Worm (Caenorhabditis elegans) whole organism, early embryonic: ENCODE measurements around the gene gly-12.

Experiments used
- F13C5.2 ChIP-seq: sonication (generic microtip); optimal IDR thresholded peaks from 2 replicates; lab custom pipeline; 2017; ENCODE audit warnings: mild to moderate bottlenecking, missing genetic modification characterization, inconsistent platforms, missing compliant biosample characterization
- ama-1 ChIP-seq: fragments of 150-350 bp; optimal IDR thresholded peaks from 2 replicates; lab custom pipeline; 2014
- ceh-36 ChIP-seq: sonication (generic microtip); optimal IDR thresholded peaks from 2 replicates; lab custom pipeline; 2016; ENCODE audit warnings: missing genetic modification characterization, inconsistent platforms, missing compliant biosample characterization
- hmbx-1 ChIP-seq: sonication (generic microtip); optimal IDR thresholded peaks from 2 replicates; lab custom pipeline; 2016; ENCODE audit warnings: mild to moderate bottlenecking, missing genetic modification characterization, missing compliant biosample characterization
- pes-1 ChIP-seq: fragments of 200-800 bp; sonication (Bioruptor generic); IDR thresholded peaks from 2 replicates; pipeline ENCODE4 v1.3.6; 2022; ENCODE audit warnings: missing genetic modification reagents, missing genetic modification characterization, missing compliant biosample characterization
- sea-1 ChIP-seq: fragments of 200-800 bp; sonication (Bioruptor generic); conservative IDR thresholded peaks from 2 replicates; pipeline ENCODE4 v1.3.6; 2022; ENCODE audit warnings: missing genetic modification characterization, missing compliant biosample characterization
- tbx-11 ChIP-seq: fragments of 200-800 bp; sonication (Bioruptor generic); IDR thresholded peaks from 2 replicates; pipeline ENCODE4 v1.3.6; 2022; ENCODE audit warnings: missing genetic modification characterization, missing compliant biosample characterization
- tbx-37 ChIP-seq: fragments of 200-800 bp; sonication (Bioruptor generic); conservative IDR thresholded peaks from 2 replicates; pipeline ENCODE4 v1.3.6; 2022; ENCODE audit warnings: missing genetic modification reagents, missing genetic modification characterization, missing compliant biosample characterization

DNA sequence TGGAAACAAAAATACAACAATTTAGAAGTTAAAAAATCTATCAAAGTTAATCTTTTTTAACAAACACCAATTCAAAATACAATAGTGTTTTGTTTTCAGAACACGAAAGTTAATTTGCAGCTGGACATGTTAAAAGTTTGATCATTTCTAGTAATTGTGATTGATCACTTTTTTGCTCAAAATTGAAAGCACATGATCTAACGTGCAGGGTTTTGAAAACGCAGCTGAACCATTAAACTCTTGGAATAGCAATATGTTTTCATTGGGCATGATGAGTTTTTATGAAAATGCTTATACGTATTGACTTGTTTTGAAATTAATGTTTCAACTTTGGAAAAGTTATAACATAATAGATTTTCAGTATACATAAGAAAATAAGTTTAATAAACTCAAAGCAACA is 38.3 kb upstream of the gly-12 start:
- no peak for TF ChIP-seq tbx-37 (GFP tag; lab: Robert Waterston, UW)
- no peak for TF ChIP-seq ceh-36
- no peak for TF ChIP-seq tbx-11
- no peak for TF ChIP-seq F13C5.2 (tag; lab: Kevin White, UChicago)
- no peak for TF ChIP-seq pes-1 (GFP tag; lab: Robert Waterston, UW)
- TF ChIP-seq ama-1 (lab: Kevin White, UChicago), result no peak
- no peak for TF ChIP-seq sea-1
- TF ChIP-seq hmbx-1 (tag; lab: Kevin White, UChicago), result no peak
